Worm (Caenorhabditis elegans): Measurements from ENCODE around the gene Y37D8A.26.

ce11 chrIII:12892767-12893166, 36.2 kb upstream of the Y37D8A.26 start:
- TF ChIP-seq ztf-29 (GFP tag; IDR thresholded peaks at IDR 0.05), result no peak
- no peak for TF ChIP-seq T22C8.4 (GFP tag; IDR thresholded peaks at IDR 0.05)
- no peak for TF ChIP-seq flt-1 (GFP tag; IDR thresholded peaks at IDR 0.05)
- TF ChIP-seq med-1 (GFP tag; optimal IDR thresholded peaks at IDR 0.05; ENCODE audit: insufficient read depth), result no peak
- no peak for TF ChIP-seq cog-1 (tag; optimal IDR thresholded peaks at IDR 0.05)
